Fruit fly (Drosophila melanogaster): ENCODE measurements around the gene CG12301.

DNA sequence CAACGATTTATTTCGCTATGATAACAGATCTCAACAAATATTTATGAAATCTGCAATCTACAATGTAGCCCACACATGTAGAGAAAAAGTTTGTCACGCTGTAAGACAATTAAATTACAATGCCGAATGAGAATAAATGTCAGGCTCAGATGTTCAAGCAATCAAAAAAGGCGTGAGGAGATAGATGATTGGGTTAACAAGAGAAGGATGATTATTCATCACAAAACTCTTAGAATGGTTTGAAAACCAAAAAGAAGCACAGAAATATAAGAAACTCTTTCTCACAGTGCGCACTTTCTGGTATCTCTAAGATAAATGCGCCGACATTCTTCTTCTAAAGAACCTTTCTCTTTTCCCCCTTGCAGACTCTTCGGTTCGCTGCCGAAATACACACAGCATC lies 19.5 kb downstream of the CG12301 start:
- TF ChIP-seq CG32121 (GFP tag; IDR thresholded peaks at IDR 0.05): no peak
- TF ChIP-seq CG4496 (GFP tag; IDR thresholded peaks at IDR 0.05): no peak
- TF ChIP-seq CG15710 (tag; optimal IDR thresholded peaks at IDR 0.05): no peak
- no peak for TF ChIP-seq Ets98B (GFP tag; IDR thresholded peaks at IDR 0.05)
- no peak for TF ChIP-seq CG17806 (tag; optimal IDR thresholded peaks at IDR 0.05)
- TF ChIP-seq Pif1A (GFP tag; optimal IDR thresholded peaks at IDR 0.05): no peak
- TF ChIP-seq Pif1B (GFP tag; optimal IDR thresholded peaks at IDR 0.05): no peak
- no peak for TF ChIP-seq CG8301 (tag; optimal IDR thresholded peaks at IDR 0.05)
- TF ChIP-seq CG12605 (GFP tag; IDR thresholded peaks at IDR 0.05): no peak
- TF ChIP-seq Snoo (tag; optimal IDR thresholded peaks at IDR 0.05): no peak
- no peak for TF ChIP-seq D1 (tag; optimal IDR thresholded peaks at IDR 0.05)
- no peak for TF ChIP-seq fd96Ca (GFP tag; IDR thresholded peaks at IDR 0.05)

Measured in whole organism, pupa.